Fruit fly (Drosophila melanogaster) whole organism, embryonic: ENCODE measurements around the gene bwa.
A peak's percentile ranks its signal among the peaks of the same experiment; 100 is the strongest.

ENCODE experiments used
- Antp ChIP-seq: fragments of 200-800 bp; sonication (Bioruptor generic); optimal IDR thresholded peaks from 3 replicates; lab custom pipeline; 2016; ENCODE audit warnings: missing biosample characterization, missing genetic modification characterization
- Bteb2 ChIP-seq: fragments of 200-800 bp; sonication (Bioruptor generic); optimal IDR thresholded peaks from 2 replicates; lab custom pipeline; 2016; ENCODE audit warnings: missing biosample characterization, missing genetic modification characterization
- CG10979 ChIP-seq: fragments of 200-800 bp; sonication (Bioruptor generic); optimal IDR thresholded peaks from 2 replicates; lab custom pipeline; 2018; ENCODE audit warnings: missing biosample characterization, mild to moderate bottlenecking, missing genetic modification characterization, moderate library complexity
- CG11093 ChIP-seq: fragments of 200-800 bp; sonication (Bioruptor generic); IDR thresholded peaks from 3 replicates; pipeline ENCODE4 v1.3.6; 2022; ENCODE audit warnings: missing biosample characterization, missing genetic modification characterization
- CG13296 ChIP-seq: fragments of 200-800 bp; sonication (Bioruptor generic); optimal IDR thresholded peaks from 3 replicates; lab custom pipeline; 2018; ENCODE audit warnings: missing biosample characterization, mild to moderate bottlenecking, missing genetic modification characterization
- CG13624 ChIP-seq: fragments of 200-800 bp; sonication (Bioruptor generic); optimal IDR thresholded peaks from 2 replicates; lab custom pipeline; 2016; ENCODE audit warnings: missing biosample characterization, missing genetic modification characterization
- CG15269 ChIP-seq: fragments of 200-800 bp; sonication (Bioruptor generic); optimal IDR thresholded peaks from 2 replicates; lab custom pipeline; 2018; ENCODE audit warnings: missing biosample characterization, mild to moderate bottlenecking, missing genetic modification characterization, moderate library complexity
- CG15514 ChIP-seq: fragments of 200-800 bp; sonication (Bioruptor generic); optimal IDR thresholded peaks from 3 replicates; lab custom pipeline; 2017; ENCODE audit warnings: missing biosample characterization, missing genetic modification characterization, mild to moderate bottlenecking, moderate library complexity, missing genetic modification reagents
- CG2889 ChIP-seq: fragments of 200-800 bp; sonication (Bioruptor generic); IDR thresholded peaks from 3 replicates; pipeline ENCODE4 v1.3.6; 2022; ENCODE audit warnings: missing biosample characterization, missing genetic modification characterization
- CG30403 ChIP-seq: fragments of 200-800 bp; sonication (Bioruptor generic); optimal IDR thresholded peaks from 3 replicates; lab custom pipeline; 2016; ENCODE audit warnings: missing biosample characterization, missing genetic modification characterization
- CG31388 ChIP-seq: fragments of 200-800 bp; sonication (Bioruptor generic); optimal IDR thresholded peaks from 2 replicates; lab custom pipeline; 2016; ENCODE audit warnings: missing biosample characterization, missing genetic modification characterization
- CG3726 ChIP-seq: fragments of 200-800 bp; sonication (Bioruptor generic); IDR thresholded peaks from 3 replicates; pipeline ENCODE4, ENCODE4 v1.3.6; 2022; ENCODE audit warnings: missing biosample characterization, missing genetic modification characterization
- CG4328 ChIP-seq: fragments of 200-800 bp; sonication (Bioruptor generic); optimal IDR thresholded peaks from 3 replicates; lab custom pipeline; 2017; ENCODE audit warnings: missing biosample characterization, missing genetic modification reagents, missing genetic modification characterization
- CG4730 ChIP-seq: fragments of 200-800 bp; sonication (Bioruptor generic); IDR thresholded peaks from 2 replicates; pipeline ENCODE4 v1.3.6; 2022; ENCODE audit warnings: missing biosample characterization, missing genetic modification characterization
- CG6854 ChIP-seq: fragments of 200-800 bp; sonication (Bioruptor generic); optimal IDR thresholded peaks from 3 replicates; lab custom pipeline; 2017; ENCODE audit warnings: missing biosample characterization, mild to moderate bottlenecking, missing genetic modification characterization
- CG7963 ChIP-seq: fragments of 200-800 bp; sonication (Bioruptor generic); IDR thresholded peaks from 3 replicates; pipeline ENCODE4 v1.3.6; 2022; ENCODE audit warnings: missing biosample characterization, missing genetic modification characterization; ENCODE audit not compliant: partially characterized antibody
- CG8359 ChIP-seq: fragments of 200-800 bp; sonication (Bioruptor generic); optimal IDR thresholded peaks from 2 replicates; lab custom pipeline; 2017; ENCODE audit warnings: missing biosample characterization, mild to moderate bottlenecking, missing genetic modification characterization, borderline replicate concordance
- CG9876 ChIP-seq: fragments of 200-800 bp; sonication (Bioruptor generic); optimal IDR thresholded peaks from 2 replicates; lab custom pipeline; 2016; ENCODE audit warnings: missing biosample characterization, missing genetic modification characterization
- CG9932 ChIP-seq: fragments of 200-800 bp; sonication (Bioruptor generic); IDR thresholded peaks from 2 replicates; pipeline ENCODE4 v1.3.6; 2022; ENCODE audit warnings: missing biosample characterization, missing genetic modification characterization
- Camta ChIP-seq: fragments of 200-800 bp; sonication (Bioruptor generic); optimal IDR thresholded peaks from 2 replicates; lab custom pipeline; 2016; ENCODE audit warnings: missing biosample characterization, missing genetic modification characterization
- CoRest ChIP-seq: fragments of 200-800 bp; sonication (Bioruptor generic); optimal IDR thresholded peaks from 3 replicates; lab custom pipeline; 2018; ENCODE audit warnings: missing biosample characterization, mild to moderate bottlenecking, missing genetic modification characterization, moderate library complexity
- Dfd ChIP-seq, 2 experiments: fragments of >200 bp; optimal IDR thresholded peaks; 2 replicates each; lab custom pipeline; 2017; ENCODE audit warnings: missing biosample characterization in 2 of 2, missing genetic modification characterization in 2 of 2
- Dip3 ChIP-seq: fragments of 200-800 bp; sonication (Bioruptor generic); optimal IDR thresholded peaks from 3 replicates; lab custom pipeline; 2016; ENCODE audit warnings: missing biosample characterization, missing genetic modification characterization
- Dref ChIP-seq: fragments of 200-800 bp; sonication (Bioruptor generic); IDR thresholded peaks from 2 replicates; pipeline ENCODE4 v1.3.6; 2022; ENCODE audit warnings: missing biosample characterization, missing genetic modification characterization
- HLH3B ChIP-seq: fragments of 200-800 bp; sonication (Bioruptor generic); IDR thresholded peaks from 2 replicates; pipeline ENCODE4 v1.3.6; 2022; ENCODE audit warnings: missing biosample characterization, missing genetic modification characterization
- HLH4C ChIP-seq: fragments of 200-800 bp; sonication (Bioruptor generic); IDR thresholded peaks from 3 replicates; pipeline ENCODE4 v1.3.6; 2022; ENCODE audit warnings: missing biosample characterization, missing genetic modification characterization; ENCODE audit not compliant: partially characterized antibody
- Hmr ChIP-seq: fragments of 200-800 bp; sonication (Bioruptor generic); optimal IDR thresholded peaks from 3 replicates; lab custom pipeline; 2017; ENCODE audit warnings: mild to moderate bottlenecking, missing biosample characterization, missing genetic modification reagents, missing genetic modification characterization
- Hr51 ChIP-seq, 2 experiments: fragments of 200-800 bp; sonication (Bioruptor generic); optimal IDR thresholded peaks; 2 replicates in 1 of 2; 3 replicates in 1 of 2; lab custom pipeline; 2016 to 2018; ENCODE audit warnings: missing biosample characterization in 2 of 2, missing genetic modification characterization in 2 of 2, mild to moderate bottlenecking in 1 of 2, moderate library complexity in 1 of 2
- Med ChIP-seq: fragments of 200-800 bp; sonication (Bioruptor generic); peaks from one replicate; lab custom pipeline; 2016; ENCODE audit warnings: missing biosample characterization, missing genetic modification characterization, mild to moderate bottlenecking, inconsistent platforms, moderate library complexity
- NC2β ChIP-seq: fragments of 200-800 bp; sonication (Bioruptor generic); optimal IDR thresholded peaks from 2 replicates; lab custom pipeline; 2016; ENCODE audit warnings: missing biosample characterization, missing genetic modification characterization
- Pdp1 ChIP-seq, 2 experiments: fragments of 200-800 bp; sonication (Bioruptor generic); optimal IDR thresholded peaks; 3 replicates each; lab custom pipeline; 2016; ENCODE audit warnings: missing biosample characterization in 2 of 2, missing genetic modification characterization in 2 of 2, mild to moderate bottlenecking in 1 of 2, moderate library complexity in 1 of 2
- Spps ChIP-seq: fragments of 200-800 bp; sonication (Bioruptor generic); optimal IDR thresholded peaks from 2 replicates; lab custom pipeline; 2018; ENCODE audit warnings: missing biosample characterization, mild to moderate bottlenecking, missing genetic modification characterization
- Taf1 ChIP-seq: fragments of 200-800 bp; sonication (Bioruptor generic); IDR thresholded peaks from 2 replicates; pipeline ENCODE4 v1.3.6; 2022; ENCODE audit warnings: missing biosample characterization, missing genetic modification characterization
- Xbp1 ChIP-seq: fragments of 200-800 bp; sonication (Bioruptor generic); optimal IDR thresholded peaks from 3 replicates; lab custom pipeline; 2016; ENCODE audit warnings: missing biosample characterization, mild to moderate bottlenecking, missing genetic modification characterization
- al ChIP-seq: fragments of 200-800 bp; sonication (Bioruptor generic); IDR thresholded peaks from 2 replicates; pipeline ENCODE4 v1.3.6; 2022; ENCODE audit warnings: missing biosample characterization, missing genetic modification characterization
- emc ChIP-seq: fragments of 200-800 bp; sonication (Bioruptor generic); optimal IDR thresholded peaks from 2 replicates; lab custom pipeline; 2016; ENCODE audit warnings: missing biosample characterization, missing genetic modification characterization
- ems ChIP-seq: fragments of 200-800 bp; sonication (Bioruptor generic); optimal IDR thresholded peaks from 3 replicates; lab custom pipeline; 2016; ENCODE audit warnings: missing biosample characterization, missing genetic modification characterization
- en ChIP-seq: fragments of 200-800 bp; sonication (Bioruptor generic); optimal IDR thresholded peaks from 2 replicates; lab custom pipeline; 2016; ENCODE audit warnings: missing biosample characterization, missing genetic modification characterization
- esg ChIP-seq: fragments of 200-800 bp; sonication (Bioruptor generic); conservative IDR thresholded peaks from 2 replicates; pipeline ENCODE4 v1.3.6; 2022; ENCODE audit warnings: missing biosample characterization, missing genetic modification characterization
- fru ChIP-seq: fragments of >200 bp; optimal IDR thresholded peaks from 2 replicates; lab custom pipeline; 2017
- jing ChIP-seq: fragments of 200-800 bp; sonication (Bioruptor generic); optimal IDR thresholded peaks from 2 replicates; lab custom pipeline; 2018; ENCODE audit warnings: missing biosample characterization, mild to moderate bottlenecking, missing genetic modification characterization
- kni ChIP-seq: fragments of 200-800 bp; sonication (Bioruptor generic); optimal IDR thresholded peaks from 3 replicates; lab custom pipeline; 2017; ENCODE audit warnings: mild to moderate bottlenecking, missing biosample characterization, missing genetic modification reagents, missing genetic modification characterization
- lmd ChIP-seq: fragments of 200-800 bp; sonication (Bioruptor generic); IDR thresholded peaks from 2 replicates; pipeline ENCODE4 v1.3.6; 2022; ENCODE audit warnings: missing biosample characterization, missing genetic modification characterization
- maf-S ChIP-seq: fragments of 200-800 bp; sonication (Bioruptor generic); optimal IDR thresholded peaks from 2 replicates; lab custom pipeline; 2016; ENCODE audit warnings: missing biosample characterization, missing genetic modification characterization
- pb ChIP-seq: fragments of 200-800 bp; sonication (Bioruptor generic); optimal IDR thresholded peaks from 3 replicates; lab custom pipeline; 2016; ENCODE audit warnings: missing biosample characterization, missing genetic modification characterization
- seq ChIP-seq: fragments of 200-800 bp; sonication (Bioruptor generic); IDR thresholded peaks from 2 replicates; pipeline ENCODE4 v1.3.6; 2022; ENCODE audit warnings: missing biosample characterization, missing genetic modification characterization
- slbo ChIP-seq: fragments of 200-800 bp; sonication (Bioruptor generic); IDR thresholded peaks from 2 replicates; pipeline ENCODE4 v1.3.6; 2022; ENCODE audit warnings: missing biosample characterization, missing genetic modification characterization
- ssp ChIP-seq: fragments of 200-800 bp; sonication (Bioruptor generic); IDR thresholded peaks from 2 replicates; pipeline ENCODE4 v1.3.6; 2022; ENCODE audit warnings: missing biosample characterization, missing genetic modification characterization
- tgo ChIP-seq: fragments of 200-800 bp; sonication (Bioruptor generic); IDR thresholded peaks from 3 replicates; pipeline ENCODE4 v1.3.6; 2022; ENCODE audit warnings: missing biosample characterization, missing genetic modification characterization
- wek ChIP-seq: fragments of 200-800 bp; sonication (Bioruptor generic); optimal IDR thresholded peaks from 3 replicates; lab custom pipeline; 2018; ENCODE audit warnings: missing biosample characterization, mild to moderate bottlenecking, missing genetic modification characterization, moderate library complexity
- zen2 ChIP-seq: fragments of 200-800 bp; sonication (Bioruptor generic); IDR thresholded peaks from 3 replicates; pipeline ENCODE4 v1.3.6; 2022; ENCODE audit warnings: missing biosample characterization, missing genetic modification characterization; ENCODE audit not compliant: partially characterized antibody

The bwa gene

dm6 chr2L:20078880-20079279, 12.7 kb downstream of the bwa start (continued):
- TF ChIP-seq emc (GFP tag; lab: Kevin White, UChicago): peak; percentile 22
- peak; percentile 2 for TF ChIP-seq Xbp1 (GFP tag; lab: Kevin White, UChicago)
- TF ChIP-seq esg (GFP tag; lab: Robert Waterston, UW): no peak
- no peak for TF ChIP-seq jing (GFP tag; lab: Kevin White, UChicago)
- TF ChIP-seq CG4730 (GFP tag; lab: Robert Waterston, UW): no peak
- TF ChIP-seq pb: peak; percentile 7
- TF ChIP-seq CG15269 (tag; lab: Kevin White, UChicago): peak; percentile 16
- no peak for TF ChIP-seq CG7963 (GFP tag; lab: Robert Waterston, UW)
- 0 out of 2 replicates have a peak, but pooled peaks have one; percentile 12 for TF ChIP-seq HLH3B (GFP tag; lab: Robert Waterston, UW)
- TF ChIP-seq Dfd (GFP tag; optimal IDR thresholded peaks at IDR 0.05; lab: Kevin White, UChicago): no peak
- no peak for TF ChIP-seq fru (lab: Kevin White, UChicago)
- peak in 1 of 2 experiments; percentile 31 for TF ChIP-seq Pdp1 (GFP tag; optimal IDR thresholded peaks at IDR 0.05; lab: Kevin White, UChicago)
- peak; percentile 46 for TF ChIP-seq Dip3
- no peak for TF ChIP-seq Camta (GFP tag; lab: Kevin White, UChicago)
- 0 out of 2 replicates have a peak, but pooled peaks have one; percentile 22 for TF ChIP-seq Taf1 (GFP tag; lab: Robert Waterston, UW)
- TF ChIP-seq en: peak; percentile 12
- no peak for TF ChIP-seq ssp (GFP tag; lab: Robert Waterston, UW)
- TF ChIP-seq CG13296 (GFP tag; lab: Kevin White, UChicago): no peak
- TF ChIP-seq Med (GFP tag; lab: Kevin White, UChicago): peak; percentile 47
- TF ChIP-seq Dref (GFP tag; lab: Robert Waterston, UW): no peak
- no peak for TF ChIP-seq wek
- no peak for TF ChIP-seq maf-S (GFP tag; lab: Kevin White, UChicago)
- peak; percentile 68 for TF ChIP-seq CG13624 (GFP tag; lab: Kevin White, UChicago)
- TF ChIP-seq CG6854 (GFP tag; lab: Kevin White, UChicago): no peak
- TF ChIP-seq Bteb2 (GFP tag; lab: Kevin White, UChicago): no peak
- peak; percentile 49; the same call in 1 of the 2 replicates for TF ChIP-seq seq (GFP tag; lab: Robert Waterston, UW)
- TF ChIP-seq CG3726: 0 out of 3 replicates have a peak, but pooled peaks have one; percentile 38
- TF ChIP-seq CG9876 (GFP tag; lab: Kevin White, UChicago): no peak
- peak; percentile 10 for TF ChIP-seq ems (GFP tag; lab: Kevin White, UChicago)
- TF ChIP-seq HLH4C (GFP tag; lab: Robert Waterston, UW): no peak
- peak; percentile 33; the same call in 1 of the 2 replicates for TF ChIP-seq slbo (GFP tag; lab: Robert Waterston, UW)
- TF ChIP-seq CG15514: peak; percentile 21
- TF ChIP-seq CG9932 (GFP tag; lab: Robert Waterston, UW): peak; percentile 53
- no peak for TF ChIP-seq kni (GFP tag; lab: Kevin White, UChicago)
- TF ChIP-seq CG2889: no peak
- TF ChIP-seq CG31388 (GFP tag; lab: Kevin White, UChicago): no peak
- peak; percentile 44 for TF ChIP-seq Hmr
- TF ChIP-seq CG8359 (GFP tag; lab: Kevin White, UChicago): no peak
- 0 out of 3 replicates have a peak, but pooled peaks have one; percentile 21 for TF ChIP-seq tgo (GFP tag; lab: Robert Waterston, UW)
- TF ChIP-seq CG4328 (GFP tag; lab: Kevin White, UChicago): no peak
- TF ChIP-seq al (GFP tag; lab: Robert Waterston, UW): peak; percentile 24; the same call in 1 of the 2 replicates
- no peak for TF ChIP-seq CG11093
- peak in 1 of 2 experiments; percentile 5 for TF ChIP-seq Hr51 (GFP tag; optimal IDR thresholded peaks at IDR 0.05; lab: Kevin White, UChicago)
- TF ChIP-seq Spps: no peak
- TF ChIP-seq CG30403 (GFP tag; lab: Kevin White, UChicago): peak; percentile 29
- TF ChIP-seq Antp (GFP tag; lab: Kevin White, UChicago): no peak
- TF ChIP-seq NC2β (GFP tag; lab: Kevin White, UChicago): no peak
- no peak for TF ChIP-seq CG10979 (tag; lab: Kevin White, UChicago)
- peak; percentile 37 for TF ChIP-seq lmd
- no peak for TF ChIP-seq zen2
- TF ChIP-seq CoRest: peak; percentile 34
